Worm (Caenorhabditis elegans) whole organism, midembryonic: Measurements from ENCODE around the gene C34H4.5.

ENCODE experiments used
- T22C8.4 ChIP-seq: fragments of 200-800 bp; sonication (Bioruptor generic); IDR thresholded peaks from 2 replicates; pipeline ENCODE4 v1.3.6; 2022; ENCODE audit warnings: missing genetic modification characterization, missing compliant biosample characterization
- cog-1 ChIP-seq: sonication (generic microtip); optimal IDR thresholded peaks from 2 replicates; lab custom pipeline; 2016; ENCODE audit warnings: missing genetic modification characterization, missing compliant biosample characterization
- flt-1 ChIP-seq: fragments of 200-800 bp; sonication (Bioruptor generic); IDR thresholded peaks from 2 replicates; pipeline ENCODE4 v1.3.6; 2022; ENCODE audit warnings: missing genetic modification characterization, missing compliant biosample characterization
- ref-1 ChIP-seq: fragments of 200-800 bp; sonication (Bioruptor generic); conservative IDR thresholded peaks from 2 replicates; pipeline ENCODE4 v1.3.6; 2022; ENCODE audit warnings: missing genetic modification reagents, missing genetic modification characterization, missing compliant biosample characterization
- tab-1 ChIP-seq: fragments of 200-800 bp; sonication (Bioruptor generic); IDR thresholded peaks from 2 replicates; pipeline ENCODE4 v1.3.6; 2022; ENCODE audit warnings: missing genetic modification characterization, missing compliant biosample characterization
- ztf-23 ChIP-seq: fragments of 200-800 bp; sonication (Bioruptor generic); IDR thresholded peaks from 2 replicates; pipeline ENCODE4 v1.3.6; 2022; ENCODE audit warnings: missing genetic modification reagents, missing genetic modification characterization, missing compliant biosample characterization
- ztf-29 ChIP-seq: fragments of 200-800 bp; sonication (Bioruptor generic); IDR thresholded peaks from 2 replicates; pipeline ENCODE4 v1.3.6; 2022; ENCODE audit warnings: missing genetic modification reagents, missing genetic modification characterization, missing compliant biosample characterization

DNA sequence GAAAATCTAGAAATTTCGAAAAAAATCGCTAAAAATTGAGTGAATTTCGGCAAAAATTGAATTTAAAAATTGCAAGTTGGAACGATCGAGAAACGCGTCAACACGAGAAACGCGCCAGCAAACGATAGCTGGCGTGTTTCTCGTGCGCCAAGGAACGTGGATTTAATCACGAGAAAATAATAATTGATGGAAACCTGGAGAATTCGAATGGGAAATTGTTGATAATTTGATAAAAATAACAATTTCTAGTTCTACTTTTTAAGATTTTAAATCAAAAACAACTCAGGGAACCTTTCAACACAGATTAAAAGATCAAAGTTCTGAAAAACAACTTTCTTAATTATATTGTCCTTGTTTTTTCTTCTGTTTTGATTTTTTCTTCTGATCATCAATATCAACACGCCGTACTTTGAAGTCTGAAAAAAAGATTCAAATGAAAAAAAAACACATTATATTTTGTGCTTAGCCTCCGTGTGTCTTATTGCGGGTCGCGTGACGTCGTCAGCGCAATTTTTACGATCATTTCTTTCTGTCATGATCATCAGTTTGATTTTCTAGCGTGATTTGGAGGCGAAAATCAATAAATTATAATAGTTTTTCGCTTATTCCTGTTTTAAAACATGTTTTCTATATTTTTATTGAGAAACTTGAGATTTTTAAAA lies 53.9 kb downstream of the C34H4.5 start, which contains the start of gene npp-20:
- TF ChIP-seq ztf-29 (GFP tag; lab: Robert Waterston, UW) (no peak), flt-1 (GFP tag; lab: Robert Waterston, UW) (no peak), cog-1 (tag; lab: Kevin White, UChicago) (no peak), ref-1 (GFP tag; lab: Robert Waterston, UW) (no peak), ztf-23 (GFP tag; lab: Robert Waterston, UW) (no peak), tab-1 (GFP tag; lab: Robert Waterston, UW) (no peak), T22C8.4 (no peak)
